Fruit fly (Drosophila melanogaster) whole organism, embryonic: ENCODE data around the gene CG6000.
A peak's percentile ranks its signal among the peaks of the same experiment; 100 is the strongest.

ENCODE experiments used
- Adf1 ChIP-seq: fragments of 200-800 bp; sonication (Bioruptor generic); IDR thresholded peaks from 2 replicates; pipeline ENCODE4 v1.3.6; 2022; ENCODE audit warnings: missing biosample characterization, missing genetic modification characterization
- CG10147 ChIP-seq: fragments of 200-800 bp; sonication (Bioruptor generic); optimal IDR thresholded peaks from 2 replicates; lab custom pipeline; 2019; ENCODE audit warnings: missing biosample characterization, mild to moderate bottlenecking, missing genetic modification characterization, moderate library complexity
- CG10431 ChIP-seq: fragments of 200-800 bp; sonication (Bioruptor generic); optimal IDR thresholded peaks from 3 replicates; lab custom pipeline; 2018; ENCODE audit warnings: missing biosample characterization, mild to moderate bottlenecking, missing genetic modification characterization
- CG10979 ChIP-seq: fragments of 200-800 bp; sonication (Bioruptor generic); optimal IDR thresholded peaks from 2 replicates; lab custom pipeline; 2018; ENCODE audit warnings: missing biosample characterization, mild to moderate bottlenecking, missing genetic modification characterization, moderate library complexity
- CG13287 ChIP-seq: fragments of 200-800 bp; sonication (Bioruptor generic); IDR thresholded peaks from 2 replicates; pipeline ENCODE4 v1.3.6; 2022; ENCODE audit warnings: missing biosample characterization, missing genetic modification characterization; ENCODE audit not compliant: partially characterized antibody
- CG13296 ChIP-seq: fragments of 200-800 bp; sonication (Bioruptor generic); optimal IDR thresholded peaks from 3 replicates; lab custom pipeline; 2018; ENCODE audit warnings: missing biosample characterization, mild to moderate bottlenecking, missing genetic modification characterization
- CG14710 ChIP-seq: fragments of 200-800 bp; sonication (Bioruptor generic); optimal IDR thresholded peaks from 3 replicates; lab custom pipeline; 2019; ENCODE audit warnings: missing biosample characterization, mild to moderate bottlenecking, missing genetic modification characterization, moderate library complexity
- CG14965 ChIP-seq: fragments of 200-800 bp; sonication (Bioruptor generic); optimal IDR thresholded peaks from 2 replicates; lab custom pipeline; 2016; ENCODE audit warnings: missing biosample characterization, missing genetic modification characterization, borderline replicate concordance
- CG15269 ChIP-seq: fragments of 200-800 bp; sonication (Bioruptor generic); optimal IDR thresholded peaks from 2 replicates; lab custom pipeline; 2018; ENCODE audit warnings: missing biosample characterization, mild to moderate bottlenecking, missing genetic modification characterization, moderate library complexity
- CG1603 ChIP-seq: fragments of 200-800 bp; sonication (Bioruptor generic); optimal IDR thresholded peaks from 2 replicates; lab custom pipeline; 2019; ENCODE audit warnings: missing biosample characterization, mild to moderate bottlenecking, missing genetic modification characterization, moderate library complexity
- CG17361 ChIP-seq: fragments of 200-800 bp; sonication (Bioruptor generic); IDR thresholded peaks from 3 replicates; pipeline ENCODE4 v1.3.6; 2022; ENCODE audit warnings: missing biosample characterization, missing genetic modification characterization
- CG17612 ChIP-seq: fragments of 200-800 bp; sonication (Bioruptor generic); IDR thresholded peaks from 2 replicates; pipeline ENCODE4 v1.3.6; 2022; ENCODE audit warnings: missing biosample characterization, missing genetic modification characterization
- CG17829 ChIP-seq: fragments of 200-800 bp; optimal IDR thresholded peaks from 2 replicates; lab custom pipeline; 2019; ENCODE audit warnings: missing biosample characterization, mild to moderate bottlenecking, missing genetic modification characterization, moderate library complexity
- CG18262 ChIP-seq: fragments of 200-800 bp; optimal IDR thresholded peaks from 3 replicates; lab custom pipeline; 2019; ENCODE audit warnings: missing biosample characterization, mild to moderate bottlenecking, missing genetic modification characterization, moderate library complexity
- CG4424 ChIP-seq: fragments of 200-800 bp; sonication (Bioruptor generic); optimal IDR thresholded peaks from 3 replicates; lab custom pipeline; 2016; ENCODE audit warnings: missing biosample characterization, missing genetic modification characterization
- CG6813 ChIP-seq: fragments of 200-800 bp; sonication (Bioruptor generic); optimal IDR thresholded peaks from 2 replicates; lab custom pipeline; 2017; ENCODE audit warnings: missing biosample characterization, missing genetic modification characterization, mild to moderate bottlenecking, moderate library complexity, missing genetic modification reagents
- CG6854 ChIP-seq: fragments of 200-800 bp; sonication (Bioruptor generic); optimal IDR thresholded peaks from 3 replicates; lab custom pipeline; 2017; ENCODE audit warnings: missing biosample characterization, mild to moderate bottlenecking, missing genetic modification characterization
- CG9727 ChIP-seq: fragments of 200-800 bp; sonication (Bioruptor generic); optimal IDR thresholded peaks from 3 replicates; lab custom pipeline; 2017; ENCODE audit warnings: missing biosample characterization, mild to moderate bottlenecking, missing genetic modification characterization
- CG9876 ChIP-seq: fragments of 200-800 bp; sonication (Bioruptor generic); optimal IDR thresholded peaks from 2 replicates; lab custom pipeline; 2016; ENCODE audit warnings: missing biosample characterization, missing genetic modification characterization
- Ets97D ChIP-seq: fragments of 200-800 bp; sonication (Bioruptor generic); optimal IDR thresholded peaks from 3 replicates; lab custom pipeline; 2016; ENCODE audit warnings: missing biosample characterization, missing genetic modification characterization
- Hr3 ChIP-seq: fragments of 200-800 bp; sonication (Bioruptor generic); optimal IDR thresholded peaks from 3 replicates; lab custom pipeline; 2016; ENCODE audit warnings: missing biosample characterization, missing genetic modification characterization
- Hr78 ChIP-seq, 2 experiments: fragments of 200-800 bp in 1 of 2; fragments of >200 bp in 1 of 2; sonication (Bioruptor generic) in 1 of 2; optimal IDR thresholded peaks; 2 replicates each; lab custom pipeline; 2017 to 2019; ENCODE audit warnings: missing biosample characterization in 2 of 2, missing genetic modification characterization in 2 of 2, mild to moderate bottlenecking in 1 of 2, moderate library complexity in 1 of 2
- NC2α ChIP-seq: fragments of 200-800 bp; sonication (Bioruptor generic); optimal IDR thresholded peaks from 2 replicates; lab custom pipeline; 2016; ENCODE audit warnings: missing biosample characterization, missing genetic modification characterization
- Neu2 ChIP-seq: fragments of 200-800 bp; sonication (Bioruptor generic); optimal IDR thresholded peaks from 3 replicates; lab custom pipeline; 2016; ENCODE audit warnings: missing biosample characterization, missing genetic modification characterization, borderline replicate concordance
- Six4 ChIP-seq: fragments of 200-800 bp; sonication (Bioruptor generic); optimal IDR thresholded peaks from 2 replicates; lab custom pipeline; 2016; ENCODE audit warnings: missing biosample characterization, missing genetic modification characterization
- Spps ChIP-seq: fragments of 200-800 bp; sonication (Bioruptor generic); optimal IDR thresholded peaks from 2 replicates; lab custom pipeline; 2018; ENCODE audit warnings: missing biosample characterization, mild to moderate bottlenecking, missing genetic modification characterization
- Taf1 ChIP-seq: fragments of 200-800 bp; sonication (Bioruptor generic); IDR thresholded peaks from 2 replicates; pipeline ENCODE4 v1.3.6; 2022; ENCODE audit warnings: missing biosample characterization, missing genetic modification characterization
- ac ChIP-seq: fragments of 200-800 bp; sonication (Bioruptor generic); optimal IDR thresholded peaks from 3 replicates; lab custom pipeline; 2017; ENCODE audit warnings: missing biosample characterization, mild to moderate bottlenecking, missing genetic modification characterization
- ap ChIP-seq: fragments of 200-800 bp; sonication (Bioruptor generic); IDR thresholded peaks from 2 replicates; pipeline ENCODE4 v1.3.6; 2022; ENCODE audit warnings: missing biosample characterization, missing genetic modification characterization
- bsh ChIP-seq, 2 experiments: fragments of 200-800 bp; sonication (Bioruptor generic); optimal IDR thresholded peaks; 2 replicates each; lab custom pipeline; 2017 to 2018; ENCODE audit warnings: mild to moderate bottlenecking in 2 of 2, missing biosample characterization in 2 of 2, missing genetic modification characterization in 2 of 2, moderate library complexity in 1 of 2
- chm ChIP-seq: fragments of 200-800 bp; sonication (Bioruptor generic); IDR thresholded peaks from 2 replicates; pipeline ENCODE4 v1.3.6; 2022; ENCODE audit warnings: missing biosample characterization, missing genetic modification characterization
- crc ChIP-seq: fragments of 200-800 bp; sonication (Bioruptor generic); optimal IDR thresholded peaks from 2 replicates; lab custom pipeline; 2016; ENCODE audit warnings: missing biosample characterization, missing genetic modification characterization
- cwo ChIP-seq: fragments of 200-800 bp; sonication (Bioruptor generic); optimal IDR thresholded peaks from 3 replicates; lab custom pipeline; 2017; ENCODE audit warnings: missing biosample characterization, missing genetic modification characterization, mild to moderate bottlenecking, moderate library complexity, missing genetic modification reagents
- da ChIP-seq: fragments of 200-800 bp; sonication (Bioruptor generic); optimal IDR thresholded peaks from 2 replicates; lab custom pipeline; 2016; ENCODE audit warnings: missing biosample characterization, missing genetic modification characterization
- dan ChIP-seq: fragments of 200-800 bp; sonication (Bioruptor generic); IDR thresholded peaks from 2 replicates; pipeline ENCODE4 v1.3.6; 2022; ENCODE audit warnings: missing biosample characterization, missing genetic modification characterization
- dm ChIP-seq: fragments of 200-800 bp; sonication (Bioruptor generic); optimal IDR thresholded peaks from 3 replicates; lab custom pipeline; 2016; ENCODE audit warnings: missing biosample characterization, missing genetic modification characterization
- eyg ChIP-seq: fragments of 200-800 bp; sonication (Bioruptor generic); optimal IDR thresholded peaks from 3 replicates; lab custom pipeline; 2016; ENCODE audit warnings: missing biosample characterization, missing genetic modification characterization
- fd64A ChIP-seq: fragments of 200-800 bp; sonication (Bioruptor generic); optimal IDR thresholded peaks from 3 replicates; lab custom pipeline; 2018; ENCODE audit warnings: missing biosample characterization, mild to moderate bottlenecking, missing genetic modification characterization
- fu2 ChIP-seq: fragments of 200-800 bp; sonication (Bioruptor generic); optimal IDR thresholded peaks from 2 replicates; lab custom pipeline; 2016; ENCODE audit warnings: missing biosample characterization, missing genetic modification characterization
- hbn ChIP-seq: fragments of 200-800 bp; sonication (Bioruptor generic); IDR thresholded peaks from 2 replicates; pipeline ENCODE4 v1.3.6; 2022; ENCODE audit warnings: missing biosample characterization, missing genetic modification characterization; ENCODE audit not compliant: partially characterized antibody
- kah ChIP-seq: fragments of 200-800 bp; sonication (Bioruptor generic); optimal IDR thresholded peaks from 2 replicates; lab custom pipeline; 2018; ENCODE audit warnings: missing biosample characterization, mild to moderate bottlenecking, missing genetic modification characterization
- ranshi ChIP-seq: fragments of 200-800 bp; sonication (Bioruptor generic); IDR thresholded peaks from 2 replicates; pipeline ENCODE4 v1.3.6; 2022; ENCODE audit warnings: missing biosample characterization, missing genetic modification characterization
- sqz ChIP-seq: fragments of 200-800 bp; sonication (Bioruptor generic); optimal IDR thresholded peaks from 3 replicates; lab custom pipeline; 2018; ENCODE audit warnings: missing biosample characterization, mild to moderate bottlenecking, missing genetic modification characterization
- sug ChIP-seq: fragments of 200-800 bp; optimal IDR thresholded peaks from 2 replicates; lab custom pipeline; 2019; ENCODE audit warnings: missing biosample characterization, mild to moderate bottlenecking, missing genetic modification characterization, moderate library complexity
- tgo ChIP-seq: fragments of 200-800 bp; sonication (Bioruptor generic); IDR thresholded peaks from 3 replicates; pipeline ENCODE4 v1.3.6; 2022; ENCODE audit warnings: missing biosample characterization, missing genetic modification characterization
- tll ChIP-seq, 2 experiments: fragments of 200-800 bp in 1 of 2; fragments of >200 bp in 1 of 2; sonication (Bioruptor generic) in 1 of 2; optimal IDR thresholded peaks; 2 replicates each; lab custom pipeline; 2017 to 2019; ENCODE audit warnings: missing biosample characterization in 2 of 2, missing genetic modification characterization in 2 of 2, mild to moderate bottlenecking in 1 of 2, moderate library complexity in 1 of 2
- vnd ChIP-seq: fragments of 200-800 bp; sonication (Bioruptor generic); IDR thresholded peaks from 3 replicates; pipeline ENCODE4 v1.3.6; 2022; ENCODE audit warnings: missing biosample characterization, missing genetic modification characterization; ENCODE audit not compliant: partially characterized antibody

The CG6000 gene

dm6 chr3R:24099039-24100026 is 45.1 kb downstream of the CG6000 start (continued):
- TF ChIP-seq Neu2 (GFP tag; lab: Kevin White, UChicago), result no peak
- peak; percentile 55 for TF ChIP-seq sug (tag; lab: Kevin White, UChicago)
- TF ChIP-seq Ets97D, result peak; percentile 44
- peak; percentile 69 for TF ChIP-seq fu2 (GFP tag; lab: Kevin White, UChicago)
- TF ChIP-seq Taf1 (GFP tag; lab: Robert Waterston, UW), result peak; percentile 59; the same call in 1 of the 2 replicates
- TF ChIP-seq CG6813 (GFP tag; lab: Kevin White, UChicago), result peak; percentile 64
- peak; percentile 16 for TF ChIP-seq ac
- peak; percentile 73 for TF ChIP-seq CG17829
- TF ChIP-seq kah (GFP tag; lab: Kevin White, UChicago), result no peak
- peak; percentile 34 for TF ChIP-seq eyg
- TF ChIP-seq CG13296 (GFP tag; lab: Kevin White, UChicago), result peak; percentile 37
- peak; percentile 27 for TF ChIP-seq CG6854 (GFP tag; lab: Kevin White, UChicago)
- TF ChIP-seq CG10431 (GFP tag; lab: Kevin White, UChicago), result no peak
- peak; percentile 76 for TF ChIP-seq CG1603 (tag; lab: Kevin White, UChicago)
- TF ChIP-seq CG14965 (GFP tag; lab: Kevin White, UChicago), result peak; percentile 25
- TF ChIP-seq sqz (GFP tag; lab: Kevin White, UChicago), result no peak
- TF ChIP-seq dm (GFP tag; lab: Kevin White, UChicago), result peak; percentile 58
- no peak for TF ChIP-seq dan (GFP tag; lab: Robert Waterston, UW)
- TF ChIP-seq vnd (GFP tag; lab: Robert Waterston, UW), result no peak
- peak; percentile 76 for TF ChIP-seq CG9727 (GFP tag; lab: Kevin White, UChicago)
- TF ChIP-seq CG4424 (GFP tag; lab: Kevin White, UChicago), result peak; percentile 72
- peak; percentile 47 for TF ChIP-seq CG18262
- TF ChIP-seq Spps (tag; lab: Kevin White, UChicago), result peak; percentile 19
- no peak for TF ChIP-seq tll (GFP tag; optimal IDR thresholded peaks at IDR 0.05; lab: Kevin White, UChicago)
- TF ChIP-seq crc, result peak; percentile 78
- peak; percentile 82 for TF ChIP-seq chm
- peak; percentile 17 to 87 for TF ChIP-seq bsh (GFP tag; optimal IDR thresholded peaks at IDR 0.05; lab: Kevin White, UChicago)
- TF ChIP-seq Adf1 (GFP tag; lab: Robert Waterston, UW), result peak; percentile 32; the same call in 1 of the 2 replicates
- TF ChIP-seq CG17361, result peak; percentile 51
- no peak for TF ChIP-seq hbn (GFP tag; lab: Robert Waterston, UW)
- no peak for TF ChIP-seq CG17612 (GFP tag; lab: Robert Waterston, UW)
- TF ChIP-seq CG10979 (tag; lab: Kevin White, UChicago), result peak; percentile 76
- peak; percentile 72 for TF ChIP-seq CG9876 (GFP tag; lab: Kevin White, UChicago)
- no peak for TF ChIP-seq CG13287
- peak; percentile 53 for TF ChIP-seq cwo (GFP tag; lab: Kevin White, UChicago)
- TF ChIP-seq Six4 (GFP tag; lab: Kevin White, UChicago), result peak; percentile 62
- TF ChIP-seq CG10147 (GFP tag; lab: Kevin White, UChicago), result peak; percentile 54
- peak; percentile 88 for TF ChIP-seq ranshi (GFP tag; lab: Robert Waterston, UW)
- no peak for TF ChIP-seq fd64A
- peak; percentile 72 for TF ChIP-seq Hr3
- TF ChIP-seq tgo (GFP tag; lab: Robert Waterston, UW), result peak; percentile 80
- peak; percentile 17 for TF ChIP-seq da
- TF ChIP-seq CG14710 (tag; lab: Kevin White, UChicago), result peak; percentile 50
- TF ChIP-seq NC2α, result peak; percentile 55
- TF ChIP-seq CG15269 (tag; lab: Kevin White, UChicago), result peak; percentile 84
- TF ChIP-seq ap (GFP tag; lab: Robert Waterston, UW), result peak; percentile 74
- peak in 1 of 2 experiments; percentile 73 for TF ChIP-seq Hr78 (GFP tag; optimal IDR thresholded peaks at IDR 0.05; lab: Kevin White, UChicago)
